Worm (Caenorhabditis elegans) whole organism, dauer: ENCODE measurements around the gene W09G12.6.

Experiments used
- unc-62 ChIP-seq: sonication (generic microtip); optimal IDR thresholded peaks from 2 replicates; lab custom pipeline; 2017; ENCODE audit warnings: missing biosample characterization, missing genetic modification reagents, missing genetic modification characterization

Gene W09G12.6

DNA sequence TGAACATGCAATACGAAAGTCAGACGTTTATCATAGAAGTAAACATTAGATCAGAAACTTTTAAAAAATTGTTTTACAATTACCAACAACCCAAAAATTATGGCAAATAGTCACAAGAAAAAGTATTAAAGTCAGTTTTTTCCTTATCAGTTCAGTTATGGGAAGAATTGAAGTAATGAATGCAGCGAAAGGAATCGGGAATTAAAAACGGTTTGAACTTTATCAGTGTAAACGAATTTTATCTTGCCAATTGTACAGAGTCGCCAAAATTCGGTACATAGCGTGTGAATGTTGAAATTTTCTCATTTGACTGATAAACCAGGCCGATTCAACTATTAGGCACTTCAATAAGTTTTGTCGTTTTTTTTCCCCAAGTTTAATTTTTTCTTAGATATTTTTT, 34.4 kb downstream of the W09G12.6 start:
- TF ChIP-seq unc-62 (GFP tag; lab: Kevin White, UChicago) = no peak

DNA sequence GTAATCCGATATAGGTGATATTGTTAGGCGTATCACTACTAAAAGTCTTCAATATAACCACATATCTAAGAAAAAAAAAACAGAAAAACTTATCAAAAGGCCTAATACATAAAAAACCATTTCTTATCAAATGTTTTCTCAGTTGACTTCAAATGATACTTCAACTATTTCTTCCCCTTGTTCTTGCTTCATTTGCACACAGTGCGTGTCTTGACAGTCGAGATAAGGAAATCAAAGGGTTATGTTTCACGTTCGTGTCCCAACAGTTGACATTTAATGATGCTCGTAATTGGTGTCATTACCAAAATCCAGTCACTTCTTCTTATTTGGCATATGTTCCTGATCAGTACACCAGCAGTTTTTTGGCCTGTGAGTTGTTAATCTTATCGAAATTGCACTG, 35.0 kb downstream of the W09G12.6 start, which contains the start of gene clec-170:
Gene clec-170 (plus strand): TSS at position 143 of the 400 bp plus-strand sequence.
- no peak for TF ChIP-seq unc-62 (GFP tag; lab: Kevin White, UChicago)

DNA sequence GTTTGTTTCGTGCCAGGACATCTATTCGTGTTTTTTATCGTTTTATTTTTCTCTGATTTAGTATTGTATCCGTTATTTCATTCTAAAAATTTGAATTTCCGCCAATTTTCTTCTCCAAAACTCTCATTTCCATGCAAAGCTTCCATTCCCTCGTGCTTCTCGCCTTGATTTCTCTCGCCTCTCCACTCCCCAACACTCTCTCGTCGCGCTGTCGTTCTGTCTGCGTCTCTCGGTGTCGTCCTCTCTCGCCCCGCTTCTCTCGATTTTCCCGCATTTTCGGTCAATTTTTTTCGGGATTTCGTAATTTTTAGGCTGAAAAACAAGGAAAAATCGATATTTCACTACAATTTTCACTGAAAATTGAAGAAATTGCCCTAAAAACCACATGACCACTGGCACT, 42.9 kb downstream of the W09G12.6 start, which contains the start of gene C09E9.1:
Gene C09E9.1 (plus strand): TSS at position 286 of the 400 bp plus-strand sequence.
- no peak for TF ChIP-seq unc-62 (GFP tag; lab: Kevin White, UChicago)

ce11 chrIV:1275910-1276309, 44.2 kb downstream of the W09G12.6 start:
- no peak for TF ChIP-seq unc-62 (GFP tag; lab: Kevin White, UChicago)

ce11 chrIV:1277067-1277466, 45.4 kb downstream of the W09G12.6 start:
- TF ChIP-seq unc-62 (GFP tag; lab: Kevin White, UChicago) = no peak

ce11 chrIV:1278945-1279344, 47.3 kb downstream of the W09G12.6 start:
- TF ChIP-seq unc-62 (GFP tag; lab: Kevin White, UChicago) = no peak
